Worm (Caenorhabditis elegans) whole organism, L1 larva: ENCODE results near the gene gpa-18.
"Not testable (repeated sequence)": the region's sequence is repeated elsewhere in the genome, so short reads cannot be mapped to it uniquely, and the experiment has no call there.

ENCODE experiments used
- C04F5.9 ChIP-seq: sonication (generic microtip); optimal IDR thresholded peaks from 2 replicates; lab custom pipeline; 2016; ENCODE audit warnings: missing genetic modification characterization, missing compliant biosample characterization
- C16A3.4 ChIP-seq: fragments of 150-350 bp; optimal IDR thresholded peaks from 2 replicates; lab custom pipeline; 2014; ENCODE audit warnings: missing biosample characterization, missing genetic modification characterization
- C34B4.2 ChIP-seq: sonication (generic microtip); optimal IDR thresholded peaks from 2 replicates; lab custom pipeline; 2017; ENCODE audit warnings: mild to moderate bottlenecking, missing genetic modification characterization, missing compliant biosample characterization
- F16B12.6 ChIP-seq: fragments of 150-350 bp; optimal IDR thresholded peaks from 2 replicates; lab custom pipeline; 2014; ENCODE audit warnings: missing biosample characterization, missing genetic modification characterization
- aly-2 ChIP-seq: fragments of 150-350 bp; optimal IDR thresholded peaks from 2 replicates; lab custom pipeline; 2014; ENCODE audit warnings: missing biosample characterization, missing genetic modification characterization
- ama-1 ChIP-seq: fragments of 150-350 bp; optimal IDR thresholded peaks from 2 replicates; lab custom pipeline; 2014
- ceh-63 ChIP-seq: fragments of 200-800 bp; sonication (Bioruptor generic); optimal IDR thresholded peaks from 2 replicates; lab custom pipeline; 2018; ENCODE audit warnings: mild to moderate bottlenecking, missing genetic modification characterization, missing compliant biosample characterization
- ceh-82 ChIP-seq, 3 experiments: fragments of 150-350 bp in 1 of 3; sonication (generic microtip) in 2 of 3; optimal IDR thresholded peaks; 2 replicates each; lab custom pipeline; 2014 to 2017; ENCODE audit warnings: missing biosample characterization in 3 of 3, missing genetic modification characterization in 3 of 3
- dpl-1 ChIP-seq, 3 experiments: fragments of 150-350 bp in 2 of 3; sonication (generic microtip) in 1 of 3; optimal IDR thresholded peaks; 2 replicates each; lab custom pipeline; 2014 to 2017; ENCODE audit warnings: missing biosample characterization in 3 of 3, missing genetic modification characterization in 3 of 3, missing genetic modification reagents in 3 of 3
- dsc-1 ChIP-seq: sonication (generic microtip); optimal IDR thresholded peaks from 2 replicates; lab custom pipeline; 2016; ENCODE audit warnings: mild to moderate bottlenecking, missing genetic modification characterization, missing compliant biosample characterization
- efl-1 ChIP-seq, 4 experiments: fragments of 150-350 bp; optimal IDR thresholded peaks in 3 of 4; peaks in 1 of 4; 1 replicate in 1 of 4; 2 replicates in 3 of 4; lab custom pipeline; 2014; ENCODE audit warnings: missing biosample characterization in 2 of 4, missing genetic modification characterization in 2 of 4, missing genetic modification reagents in 2 of 4
- efl-3 ChIP-seq: fragments of 200-800 bp; sonication (Bioruptor generic); optimal IDR thresholded peaks from 2 replicates; lab custom pipeline; 2018; ENCODE audit warnings: mild to moderate bottlenecking, missing genetic modification characterization, missing compliant biosample characterization
- elt-3 ChIP-seq, 6 experiments: fragments of 150-350 bp in 1 of 6; sonication (generic microtip); optimal IDR thresholded peaks; 2 replicates each; lab custom pipeline; 2017 to 2018; ENCODE audit warnings: missing biosample characterization in 6 of 6, missing genetic modification characterization in 6 of 6, inconsistent platforms in 1 of 6
- fkh-8 ChIP-seq: sonication (generic microtip); optimal IDR thresholded peaks from 2 replicates; lab custom pipeline; 2016; ENCODE audit warnings: mild to moderate bottlenecking, missing genetic modification characterization, missing compliant biosample characterization
- grh-1 ChIP-seq: fragments of 200-800 bp; sonication (Bioruptor generic); IDR thresholded peaks from 2 replicates; pipeline ENCODE4 v1.3.6; 2022; ENCODE audit warnings: missing genetic modification reagents, missing genetic modification characterization, missing compliant biosample characterization
- hlh-4 ChIP-seq: sonication (generic microtip); optimal IDR thresholded peaks from 2 replicates; lab custom pipeline; 2016; ENCODE audit warnings: mild to moderate bottlenecking, missing genetic modification characterization, missing compliant biosample characterization
- hpl-2 ChIP-seq: fragments of 150-350 bp; optimal IDR thresholded peaks from 2 replicates; lab custom pipeline; 2014; ENCODE audit warnings: missing biosample characterization, missing genetic modification reagents, missing genetic modification characterization
- irx-1 ChIP-seq: sonication (generic microtip); optimal IDR thresholded peaks from 2 replicates; lab custom pipeline; 2016; ENCODE audit warnings: missing genetic modification characterization, missing compliant biosample characterization
- isw-1 ChIP-seq: fragments of 200-800 bp; sonication (Bioruptor generic); IDR thresholded peaks from 2 replicates; pipeline ENCODE4 v1.3.6; 2022; ENCODE audit warnings: missing genetic modification characterization, missing compliant biosample characterization
- lin-14 ChIP-seq: fragments of 200-800 bp; sonication (Bioruptor generic); optimal IDR thresholded peaks from 2 replicates; lab custom pipeline; 2018; ENCODE audit warnings: mild to moderate bottlenecking, missing genetic modification characterization, moderate library complexity, missing compliant biosample characterization
- lin-15B ChIP-seq: fragments of 150-350 bp; sonication (generic microtip); optimal IDR thresholded peaks from 3 replicates; lab custom pipeline; 2014; ENCODE audit warnings: missing biosample characterization, missing genetic modification characterization
- lin-35 ChIP-seq, 2 experiments: fragments of 150-350 bp; optimal IDR thresholded peaks; 2 replicates each; lab custom pipeline; 2014; ENCODE audit warnings: missing biosample characterization in 2 of 2, missing genetic modification characterization in 2 of 2, missing genetic modification reagents in 2 of 2
- lsy-2 ChIP-seq, 2 experiments: fragments of 150-350 bp; optimal IDR thresholded peaks; 2 replicates each; lab custom pipeline; 2014; ENCODE audit warnings: missing biosample characterization in 2 of 2, missing genetic modification characterization in 2 of 2
- mdl-1 ChIP-seq, 2 experiments: fragments of 150-350 bp; optimal IDR thresholded peaks; 2 replicates each; lab custom pipeline; 2014 to 2017; ENCODE audit warnings: missing biosample characterization in 2 of 2, missing genetic modification characterization in 2 of 2, inconsistent platforms in 1 of 2
- mep-1 ChIP-seq: fragments of 150-350 bp; optimal IDR thresholded peaks from 2 replicates; lab custom pipeline; 2014; ENCODE audit warnings: missing biosample characterization, missing genetic modification characterization
- nhr-12 ChIP-seq: sonication (generic microtip); optimal IDR thresholded peaks from 2 replicates; lab custom pipeline; 2017; ENCODE audit warnings: missing biosample characterization, missing genetic modification characterization
- nhr-19 ChIP-seq: fragments of 200-800 bp; sonication (Bioruptor generic); conservative IDR thresholded peaks from 2 replicates; pipeline ENCODE4 v1.3.6; 2022; ENCODE audit warnings: missing genetic modification characterization, missing compliant biosample characterization
- nhr-20 ChIP-seq: sonication (generic microtip); optimal IDR thresholded peaks from 2 replicates; lab custom pipeline; 2016; ENCODE audit warnings: mild to moderate bottlenecking, missing genetic modification characterization, missing compliant biosample characterization
- nhr-28 ChIP-seq: fragments of 150-350 bp; optimal IDR thresholded peaks from 2 replicates; lab custom pipeline; 2014; ENCODE audit warnings: missing biosample characterization, missing genetic modification characterization
- nhr-47 ChIP-seq: sonication (generic microtip); optimal IDR thresholded peaks from 2 replicates; lab custom pipeline; 2016; ENCODE audit warnings: mild to moderate bottlenecking, missing genetic modification characterization, moderate library complexity, missing compliant biosample characterization
- nhr-71 ChIP-seq: sonication (generic microtip); optimal IDR thresholded peaks from 2 replicates; lab custom pipeline; 2016; ENCODE audit warnings: mild to moderate bottlenecking, missing genetic modification characterization, moderate library complexity, missing compliant biosample characterization
- nhr-84 ChIP-seq: sonication (generic microtip); optimal IDR thresholded peaks from 2 replicates; lab custom pipeline; 2017; ENCODE audit warnings: missing biosample characterization, missing genetic modification characterization
- nhr-85 ChIP-seq: sonication (generic microtip); peaks from one replicate; lab custom pipeline; 2016; ENCODE audit warnings: missing genetic modification characterization, inconsistent platforms, missing compliant biosample characterization
- rnt-1 ChIP-seq: sonication (generic microtip); optimal IDR thresholded peaks from 2 replicates; lab custom pipeline; 2016; ENCODE audit warnings: mild to moderate bottlenecking, missing genetic modification characterization, moderate library complexity, missing compliant biosample characterization
- skn-1 ChIP-seq: fragments of 150-350 bp; optimal IDR thresholded peaks from 2 replicates; lab custom pipeline; 2014; ENCODE audit warnings: missing biosample characterization, missing genetic modification characterization
- snu-23 ChIP-seq: sonication (generic microtip); optimal IDR thresholded peaks from 2 replicates; lab custom pipeline; 2016; ENCODE audit warnings: missing genetic modification characterization, missing compliant biosample characterization
- sox-4 ChIP-seq: sonication (generic microtip); optimal IDR thresholded peaks from 2 replicates; lab custom pipeline; 2016; ENCODE audit warnings: missing genetic modification characterization, missing compliant biosample characterization
- sup-37 ChIP-seq: fragments of 200-800 bp; sonication (Bioruptor generic); optimal IDR thresholded peaks from 2 replicates; lab custom pipeline; 2018; ENCODE audit warnings: mild to moderate bottlenecking, missing genetic modification characterization, missing compliant biosample characterization
- swsn-7 ChIP-seq: sonication (generic microtip); optimal IDR thresholded peaks from 2 replicates; lab custom pipeline; 2016; ENCODE audit warnings: missing genetic modification characterization, missing compliant biosample characterization
- tbx-2 ChIP-seq: sonication (generic microtip); optimal IDR thresholded peaks from 2 replicates; lab custom pipeline; 2016; ENCODE audit warnings: missing genetic modification characterization, missing compliant biosample characterization
- tlp-1 ChIP-seq: fragments of 150-350 bp; optimal IDR thresholded peaks from 2 replicates; lab custom pipeline; 2014; ENCODE audit warnings: missing biosample characterization, missing genetic modification characterization
- unc-130 ChIP-seq: fragments of 150-350 bp; optimal IDR thresholded peaks from 2 replicates; lab custom pipeline; 2017; ENCODE audit warnings: missing biosample characterization, missing genetic modification characterization, inconsistent platforms
- unc-30 ChIP-seq: sonication (generic microtip); optimal IDR thresholded peaks from 2 replicates; lab custom pipeline; 2017; ENCODE audit warnings: missing biosample characterization, missing genetic modification characterization
- unc-62 ChIP-seq: fragments of 150-350 bp; optimal IDR thresholded peaks from 2 replicates; lab custom pipeline; 2014; ENCODE audit warnings: missing biosample characterization, missing genetic modification reagents, missing genetic modification characterization
- unc-86 ChIP-seq: sonication (generic microtip); optimal IDR thresholded peaks from 2 replicates; lab custom pipeline; 2016; ENCODE audit warnings: missing genetic modification characterization, missing compliant biosample characterization
- unc-98 ChIP-seq: fragments of 200-800 bp; sonication (Bioruptor generic); IDR thresholded peaks from 2 replicates; pipeline ENCODE4 v1.3.6; 2022; ENCODE audit warnings: missing genetic modification characterization, missing compliant biosample characterization
- vab-15 ChIP-seq: sonication (generic microtip); optimal IDR thresholded peaks from 2 replicates; lab custom pipeline; 2017; ENCODE audit warnings: missing genotype, mild to moderate bottlenecking, missing genetic modification characterization, missing compliant biosample characterization
- xbp-1 ChIP-seq: sonication (generic microtip); optimal IDR thresholded peaks from 2 replicates; lab custom pipeline; 2016; ENCODE audit warnings: missing genetic modification characterization, missing compliant biosample characterization
- ztf-11 ChIP-seq, 2 experiments: sonication (generic microtip); optimal IDR thresholded peaks; 2 replicates each; lab custom pipeline; 2016 to 2017; ENCODE audit warnings: missing genetic modification characterization in 2 of 2, missing biosample characterization in 1 of 2, missing compliant biosample characterization in 1 of 2

gpa-18 gene

ce11 chrIV:5165626-5166025, 29.8 kb downstream of the gpa-18 start, which contains the start of gene nspd-6:
nspd-6 (minus strand) TSS chrIV:5165726.
- TF ChIP-seq nhr-84 (tag; lab: Kevin White, UChicago); C04F5.9; hpl-2 (GFP tag; lab: Kevin White, UChicago): not testable (repeated sequence)

ce11 chrIV:5162941-5163340, 32.5 kb downstream of the gpa-18 start, which contains the start of the genes nspd-3 and C24D10.2:
nspd-3 (minus strand) TSS chrIV:5163041.
C24D10.2 (plus strand) TSS chrIV:5163339.
- TF ChIP-seq unc-62; xbp-1 (tag; lab: Kevin White, UChicago); F16B12.6 (tag; lab: Kevin White, UChicago): not testable (repeated sequence)

DNA sequence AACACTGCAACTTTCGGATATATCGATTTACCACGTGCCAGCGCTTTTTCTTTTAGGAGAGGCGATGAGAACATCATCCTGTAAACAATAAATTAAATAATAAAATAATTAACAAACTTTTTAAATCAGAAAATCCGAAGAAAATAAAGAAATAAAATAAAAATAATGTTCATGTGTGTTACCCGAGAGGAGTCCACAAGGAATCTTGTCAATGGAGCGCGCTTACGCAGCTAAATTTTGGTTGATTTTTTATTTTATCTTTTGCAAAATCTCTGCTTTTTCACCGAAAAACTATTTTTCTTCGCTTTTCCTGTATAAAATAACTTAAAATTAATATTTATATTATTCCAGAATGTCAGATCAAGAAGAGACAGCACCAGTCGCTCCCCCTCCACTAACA, 35.3 kb downstream of the gpa-18 start, which contains the start of the genes C24D10.6 and C24D10.4:
TSS of gene C24D10.6 (minus strand) at position 78 of the 400 bp plus-strand sequence.
TSS of gene C24D10.4 (plus strand) at position 352 of the 400 bp plus-strand sequence.
- TF ChIP-seq efl-3 (no peak), rnt-1 (tag; lab: Kevin White, UChicago) (peak; percentile 64), nhr-71 (tag; lab: Kevin White, UChicago) (peak; percentile 64), sup-37 (GFP tag; lab: Kevin White, UChicago) (no peak), snu-23 (peak; percentile 66), unc-30 (tag; lab: Kevin White, UChicago) (no peak), lin-15B (tag; lab: Kevin White, UChicago) (peak; percentile 72), ama-1 (lab: Kevin White, UChicago) (no peak), tbx-2 (tag; lab: Kevin White, UChicago) (peak; percentile 49), skn-1 (tag; lab: Kevin White, UChicago) (peak; percentile 77), lsy-2 (tag; optimal IDR thresholded peaks at IDR 0.05; lab: Kevin White, UChicago) (peak; percentile 69 to 77), nhr-85 (peak; percentile 64), irx-1 (tag; lab: Kevin White, UChicago) (peak; percentile 63), unc-98 (GFP tag; lab: Robert Waterston, UW) (no peak), elt-3 (tag; optimal IDR thresholded peaks at IDR 0.05; lab: Kevin White, UChicago) (peak in 1 of 6 experiments; percentile 35), lin-14 (peak; percentile 76), fkh-8 (tag; lab: Kevin White, UChicago) (no peak), vab-15 (no peak), nhr-47 (tag; lab: Kevin White, UChicago) (peak; percentile 62), F16B12.6 (tag; lab: Kevin White, UChicago) (peak; percentile 32), hlh-4 (tag; lab: Kevin White, UChicago) (no peak), lin-35 (GFP tag; optimal IDR thresholded peaks at IDR 0.05; lab: Kevin White, UChicago) (peak; percentile 62 to 69), dpl-1 (GFP tag; optimal IDR thresholded peaks at IDR 0.05; lab: Kevin White, UChicago) (peak; percentile 51 to 71 (median 65)), nhr-12 (tag; lab: Kevin White, UChicago) (no peak), grh-1 (GFP tag; lab: Robert Waterston, UW) (no peak), ceh-63 (GFP tag; lab: Kevin White, UChicago) (no peak), nhr-19 (peak; percentile 33), ztf-11 (tag; optimal IDR thresholded peaks at IDR 0.05; lab: Kevin White, UChicago) (no peak), aly-2 (no peak), nhr-28 (tag; lab: Kevin White, UChicago) (no peak), C34B4.2 (tag; lab: Kevin White, UChicago) (no peak), dsc-1 (peak; percentile 29), unc-86 (peak; percentile 8), C16A3.4 (tag; lab: Kevin White, UChicago) (peak; percentile 39), nhr-20 (tag; lab: Kevin White, UChicago) (peak; percentile 61), unc-130 (tag; lab: Kevin White, UChicago) (no peak), mep-1 (tag; lab: Kevin White, UChicago) (peak; percentile 70), efl-1 (optimal IDR thresholded peaks at IDR 0.05; lab: Kevin White, UChicago) (peak; percentile 53 to 70), efl-1 (GFP tag; optimal IDR thresholded peaks at IDR 0.05 in 1 of 2; lab: Kevin White, UChicago) (peak; percentile 66 to 95), xbp-1 (tag; lab: Kevin White, UChicago) (peak; percentile 63), ceh-82 (tag; optimal IDR thresholded peaks at IDR 0.05; lab: Kevin White, UChicago) (peak; percentile 27 to 60 (median 39)), mdl-1 (tag; optimal IDR thresholded peaks at IDR 0.05; lab: Kevin White, UChicago) (peak in 1 of 2 experiments; percentile 29), sox-4 (tag; lab: Kevin White, UChicago) (no peak), tlp-1 (tag; lab: Kevin White, UChicago) (no peak), swsn-7 (tag; lab: Kevin White, UChicago) (peak; percentile 60), isw-1 (GFP tag; lab: Robert Waterston, UW) (peak; percentile 32; the same call in 1 of the 2 replicates)
